Worm (Caenorhabditis elegans): ENCODE data around the gene F55G7.5.

F55G7.5 gene

ce11 chrX:11959838-11960237, 21.1 kb upstream of the F55G7.5 start, which contains the start of gene C49F5.8:
TSS of gene C49F5.8 (plus strand) at chrX:11960138.
- TF ChIP-seq pha-4 (tag; optimal IDR thresholded peaks at IDR 0.05) = no peak
- no peak for TF ChIP-seq tbx-8 (GFP tag; optimal IDR thresholded peaks at IDR 0.05)
- no peak for TF ChIP-seq drap-1 (GFP tag; optimal IDR thresholded peaks at IDR 0.05)
- no peak for TF ChIP-seq elt-3 (tag; optimal IDR thresholded peaks at IDR 0.05)
- no peak for TF ChIP-seq nhr-2 (tag; optimal IDR thresholded peaks at IDR 0.05)
- no peak for TF ChIP-seq flh-1 (GFP tag; optimal IDR thresholded peaks at IDR 0.05)

- TF ChIP-seq nhr-12 (tag; optimal IDR thresholded peaks at IDR 0.05) (no peak), mab-5 (tag; optimal IDR thresholded peaks at IDR 0.05) (no peak), unc-39 (tag; optimal IDR thresholded peaks at IDR 0.05) (no peak), mls-2 (tag; optimal IDR thresholded peaks at IDR 0.05) (no peak), nhr-76 (tag; optimal IDR thresholded peaks at IDR 0.05) (no peak), lin-13 (tag; optimal IDR thresholded peaks at IDR 0.05) (no peak), sptf-1 (tag; optimal IDR thresholded peaks at IDR 0.05) (no peak), M03D4.4 (tag; optimal IDR thresholded peaks at IDR 0.05) (no peak), flh-1 (GFP tag; optimal IDR thresholded peaks at IDR 0.05) (no peak), nhr-2 (tag; optimal IDR thresholded peaks at IDR 0.05) (no peak), bed-3 (GFP tag; optimal IDR thresholded peaks at IDR 0.05) (no peak), ztf-11 (tag; optimal IDR thresholded peaks at IDR 0.05) (no peak), ham-2 (GFP tag; optimal IDR thresholded peaks at IDR 0.05) (no peak), ceh-83 (GFP tag; optimal IDR thresholded peaks at IDR 0.05) (no peak), ceh-39 (tag; optimal IDR thresholded peaks at IDR 0.05) (no peak), sem-2 (GFP tag; optimal IDR thresholded peaks at IDR 0.05) (no peak), elt-3 (tag; optimal IDR thresholded peaks at IDR 0.05) (no peak), lsy-2 (tag; optimal IDR thresholded peaks at IDR 0.05) (no peak), cnd-1 (tag; optimal IDR thresholded peaks at IDR 0.05) (no peak)
These were observed 18.5 kb upstream of the F55G7.5 start, which contains the start of gene T08D10.5 for ce11 chrX:11957246-11957645. TSS of gene T08D10.5 (plus strand) at chrX:11957546.

- TF ChIP-seq elt-1 (tag; optimal IDR thresholded peaks at IDR 0.05; ENCODE audit: borderline replicate concordance, insufficient read depth) (no peak), hlh-1 (tag; optimal IDR thresholded peaks at IDR 0.05) (no peak), pha-4 (tag; optimal IDR thresholded peaks at IDR 0.05) (no peak), ceh-83 (GFP tag; optimal IDR thresholded peaks at IDR 0.05) (no peak), cnd-1 (tag; optimal IDR thresholded peaks at IDR 0.05) (no peak)
These were observed 16.4 kb upstream of the F55G7.5 start, which contains the start of gene T08D10.3 for ce11 chrX:11955125-11955524. TSS of gene T08D10.3 (plus strand) at chrX:11955425.

ce11 chrX:11953229-11953628, 14.5 kb upstream of the F55G7.5 start, which contains the start of gene T08D10.4:
TSS of gene T08D10.4 (minus strand) at chrX:11953329.
- TF ChIP-seq elt-1 (tag; optimal IDR thresholded peaks at IDR 0.05; ENCODE audit: borderline replicate concordance, insufficient read depth) (no peak), cnd-1 (tag; optimal IDR thresholded peaks at IDR 0.05) (no peak), unc-39 (tag; optimal IDR thresholded peaks at IDR 0.05) (no peak), hlh-1 (tag; optimal IDR thresholded peaks at IDR 0.05) (no peak), pha-4 (tag; optimal IDR thresholded peaks at IDR 0.05) (no peak), mab-5 (tag; optimal IDR thresholded peaks at IDR 0.05) (no peak), lin-13 (tag; optimal IDR thresholded peaks at IDR 0.05) (no peak), mep-1 (tag; optimal IDR thresholded peaks at IDR 0.05) (no peak), nhr-76 (tag; optimal IDR thresholded peaks at IDR 0.05) (no peak), sptf-1 (tag; optimal IDR thresholded peaks at IDR 0.05) (no peak), sem-2 (GFP tag; optimal IDR thresholded peaks at IDR 0.05) (no peak), ham-2 (GFP tag; optimal IDR thresholded peaks at IDR 0.05) (no peak), nhr-2 (tag; optimal IDR thresholded peaks at IDR 0.05) (no peak), unc-62 (GFP tag; optimal IDR thresholded peaks at IDR 0.05) (no peak), nhr-28 (tag; optimal IDR thresholded peaks at IDR 0.05) (no peak), drap-1 (GFP tag; optimal IDR thresholded peaks at IDR 0.05) (no peak), lin-32 (GFP tag; optimal IDR thresholded peaks at IDR 0.05) (no peak), unc-120 (tag; optimal IDR thresholded peaks at IDR 0.05; ENCODE audit: poor library complexity, severe bottlenecking) (no peak)

ce11 chrX:11952129-11952528, 13.4 kb upstream of the F55G7.5 start:
- no peak for TF ChIP-seq mab-5 (tag; optimal IDR thresholded peaks at IDR 0.05)
